Worm (Caenorhabditis elegans): ENCODE measurements around the gene twk-39.
"Not testable (repeated sequence)": the region's sequence is repeated elsewhere in the genome, so short reads cannot be mapped to it uniquely, and the experiment has no call there.

ce11 chrIII:11787376-11787775 is 8.2 kb upstream of the twk-39 start, which contains the start of gene C24H11.1:
- not testable (repeated sequence) for TF ChIP-seq snpc-4 (GFP tag; optimal IDR thresholded peaks at IDR 0.05); snpc-4 (tag; optimal IDR thresholded peaks at IDR 0.05); F55B11.4 (tag; optimal IDR thresholded peaks at IDR 0.05; ENCODE audit: borderline replicate concordance, insufficient read depth); egl-44 (GFP tag; IDR thresholded peaks at IDR 0.05); hsf-1 (GFP tag; IDR thresholded peaks at IDR 0.05); Y56A3A.18 (GFP tag; IDR thresholded peaks at IDR 0.05); nhr-90 (tag; optimal IDR thresholded peaks at IDR 0.05); ztf-26 (tag; optimal IDR thresholded peaks at IDR 0.05); nhr-179 (tag; optimal IDR thresholded peaks at IDR 0.05); ztf-3 (GFP tag; optimal IDR thresholded peaks at IDR 0.05); mel-28 (tag; optimal IDR thresholded peaks at IDR 0.05; ENCODE audit: borderline replicate concordance); B0035.1 (tag; optimal IDR thresholded peaks at IDR 0.05)
